Worm (Caenorhabditis elegans) whole organism, midembryonic: ENCODE results near the gene nhr-226.
"Not testable (repeated sequence)": the region's sequence is repeated elsewhere in the genome, so short reads cannot be mapped to it uniquely, and the experiment has no call there.

Experiments used
- T22C8.4 ChIP-seq: fragments of 200-800 bp; sonication (Bioruptor generic); IDR thresholded peaks from 2 replicates; pipeline ENCODE4 v1.3.6; 2022; ENCODE audit warnings: missing genetic modification characterization, missing compliant biosample characterization
- cog-1 ChIP-seq: sonication (generic microtip); optimal IDR thresholded peaks from 2 replicates; lab custom pipeline; 2016; ENCODE audit warnings: missing genetic modification characterization, missing compliant biosample characterization
- flt-1 ChIP-seq: fragments of 200-800 bp; sonication (Bioruptor generic); IDR thresholded peaks from 2 replicates; pipeline ENCODE4 v1.3.6; 2022; ENCODE audit warnings: missing genetic modification characterization, missing compliant biosample characterization
- klf-2 ChIP-seq: fragments of 200-800 bp; sonication (Bioruptor generic); conservative IDR thresholded peaks from 2 replicates; pipeline ENCODE4 v1.3.6; 2022; ENCODE audit warnings: missing genetic modification reagents, missing genetic modification characterization, missing compliant biosample characterization
- med-1 ChIP-seq: sonication (generic microtip); optimal IDR thresholded peaks from 2 replicates; lab custom pipeline; 2017; ENCODE audit warnings: missing genetic modification characterization, mild to moderate bottlenecking, missing compliant biosample characterization, antibody characterized with exemption, missing genetic modification reagents; ENCODE audit not compliant: insufficient read depth
- ref-1 ChIP-seq: fragments of 200-800 bp; sonication (Bioruptor generic); conservative IDR thresholded peaks from 2 replicates; pipeline ENCODE4 v1.3.6; 2022; ENCODE audit warnings: missing genetic modification reagents, missing genetic modification characterization, missing compliant biosample characterization
- tab-1 ChIP-seq: fragments of 200-800 bp; sonication (Bioruptor generic); IDR thresholded peaks from 2 replicates; pipeline ENCODE4 v1.3.6; 2022; ENCODE audit warnings: missing genetic modification characterization, missing compliant biosample characterization
- ztf-23 ChIP-seq: fragments of 200-800 bp; sonication (Bioruptor generic); IDR thresholded peaks from 2 replicates; pipeline ENCODE4 v1.3.6; 2022; ENCODE audit warnings: missing genetic modification reagents, missing genetic modification characterization, missing compliant biosample characterization
- ztf-29 ChIP-seq: fragments of 200-800 bp; sonication (Bioruptor generic); IDR thresholded peaks from 2 replicates; pipeline ENCODE4 v1.3.6; 2022; ENCODE audit warnings: missing genetic modification reagents, missing genetic modification characterization, missing compliant biosample characterization

The nhr-226 gene

DNA sequence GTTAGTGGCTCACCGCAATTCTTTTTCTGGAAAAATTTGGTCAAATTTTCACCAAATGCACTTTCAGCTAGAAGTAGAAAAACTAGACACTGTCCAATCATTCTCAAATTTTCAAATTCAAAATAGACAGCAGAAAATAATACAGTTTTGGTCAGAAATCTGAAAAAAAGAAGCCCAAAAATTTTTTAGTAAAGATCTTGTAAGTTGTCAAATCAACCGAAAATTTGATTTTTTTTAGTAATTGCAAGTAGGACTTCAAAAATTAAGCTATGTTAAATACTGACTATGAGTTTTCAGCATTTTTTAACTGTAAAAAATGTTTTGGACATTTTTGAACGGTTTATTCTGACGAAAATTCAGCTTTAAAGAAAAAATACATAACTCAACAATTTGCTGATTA is 6.2 kb downstream of the nhr-226 start, which contains the start of gene Y19D10B.8:
TSS of gene Y19D10B.8 (minus strand) at position 101 of the 400 bp plus-strand sequence.
- no peak for TF ChIP-seq ztf-29
- no peak for TF ChIP-seq med-1
- TF ChIP-seq tab-1 (GFP tag; lab: Robert Waterston, UW): no peak
- TF ChIP-seq ref-1 (GFP tag; lab: Robert Waterston, UW): no peak
- TF ChIP-seq cog-1: no peak
- TF ChIP-seq T22C8.4 (GFP tag; lab: Robert Waterston, UW): no peak
- TF ChIP-seq klf-2 (GFP tag; lab: Robert Waterston, UW): no peak
- no peak for TF ChIP-seq ztf-23
- TF ChIP-seq flt-1 (GFP tag; lab: Robert Waterston, UW): no peak

ce11 chrV:2303775-2304174 is 9.1 kb downstream of the nhr-226 start, which contains the start of gene irld-15:
Gene irld-15 (minus strand): TSS chrV:2303875.
- TF ChIP-seq klf-2 (GFP tag; lab: Robert Waterston, UW): no peak
- no peak for TF ChIP-seq tab-1 (GFP tag; lab: Robert Waterston, UW)
- no peak for TF ChIP-seq flt-1 (GFP tag; lab: Robert Waterston, UW)
- no peak for TF ChIP-seq ztf-29
- TF ChIP-seq T22C8.4 (GFP tag; lab: Robert Waterston, UW): no peak
- no peak for TF ChIP-seq cog-1
- TF ChIP-seq med-1: no peak
- TF ChIP-seq ztf-23: no peak

DNA sequence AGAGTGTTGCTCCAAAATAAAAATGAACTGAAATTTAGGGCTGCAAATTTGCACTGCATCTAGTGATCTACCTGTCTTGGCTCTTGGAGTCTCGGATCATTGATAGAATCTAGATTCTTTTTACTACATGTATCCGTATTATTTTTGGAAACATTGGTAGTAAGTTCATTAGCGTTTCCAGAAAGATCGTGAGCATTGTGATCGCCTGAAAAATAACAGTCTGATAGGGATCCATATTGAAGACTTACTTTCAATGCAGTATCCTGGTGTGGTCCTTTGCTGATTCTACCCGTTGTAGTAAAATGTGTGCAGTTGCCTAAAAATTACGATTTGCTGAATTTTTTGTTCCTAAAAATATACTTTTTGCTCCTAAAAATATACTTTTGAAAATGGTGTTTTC is 11.7 kb downstream of the nhr-226 start:
- TF ChIP-seq tab-1 (GFP tag; lab: Robert Waterston, UW): no peak
- no peak for TF ChIP-seq flt-1 (GFP tag; lab: Robert Waterston, UW)
- no peak for TF ChIP-seq med-1
- TF ChIP-seq klf-2 (GFP tag; lab: Robert Waterston, UW): no peak
- no peak for TF ChIP-seq ztf-29
- TF ChIP-seq ztf-23: no peak
- no peak for TF ChIP-seq ref-1 (GFP tag; lab: Robert Waterston, UW)
- no peak for TF ChIP-seq T22C8.4 (GFP tag; lab: Robert Waterston, UW)
- TF ChIP-seq cog-1: no peak

- no peak for TF ChIP-seq ref-1 (GFP tag; lab: Robert Waterston, UW)
- no peak for TF ChIP-seq cog-1
- no peak for TF ChIP-seq tab-1 (GFP tag; lab: Robert Waterston, UW)
- TF ChIP-seq T22C8.4 (GFP tag; lab: Robert Waterston, UW): no peak
- no peak for TF ChIP-seq ztf-29
- no peak for TF ChIP-seq klf-2 (GFP tag; lab: Robert Waterston, UW)
Observed at ce11 chrV:2308246-2308645, 13.6 kb downstream of the nhr-226 start.

DNA sequence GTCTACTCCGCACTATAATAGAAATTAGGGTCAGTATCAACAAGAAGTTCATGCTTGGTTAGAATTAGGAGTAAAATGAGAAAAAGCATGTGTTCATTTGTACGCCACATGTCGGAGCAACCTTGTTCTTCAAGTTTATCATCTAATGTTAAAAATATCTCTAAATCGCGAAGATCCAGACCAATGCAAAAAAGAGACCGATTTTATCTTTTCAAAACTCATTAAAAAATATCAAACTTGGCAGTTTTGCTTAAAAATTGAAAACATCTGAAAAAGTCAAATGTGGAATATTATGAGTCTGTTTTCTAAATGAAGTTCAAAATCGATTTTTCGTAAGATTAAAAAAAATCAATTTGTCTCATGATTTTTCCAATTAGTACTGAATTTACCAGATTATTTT is 26.3 kb downstream of the nhr-226 start, which contains the start of gene Y19D10B.6:
TSS of gene Y19D10B.6 (minus strand) at position 101 of the 400 bp plus-strand sequence.
- not testable (repeated sequence) for TF ChIP-seq klf-2 (GFP tag; lab: Robert Waterston, UW); T22C8.4 (GFP tag; lab: Robert Waterston, UW); ztf-23

DNA sequence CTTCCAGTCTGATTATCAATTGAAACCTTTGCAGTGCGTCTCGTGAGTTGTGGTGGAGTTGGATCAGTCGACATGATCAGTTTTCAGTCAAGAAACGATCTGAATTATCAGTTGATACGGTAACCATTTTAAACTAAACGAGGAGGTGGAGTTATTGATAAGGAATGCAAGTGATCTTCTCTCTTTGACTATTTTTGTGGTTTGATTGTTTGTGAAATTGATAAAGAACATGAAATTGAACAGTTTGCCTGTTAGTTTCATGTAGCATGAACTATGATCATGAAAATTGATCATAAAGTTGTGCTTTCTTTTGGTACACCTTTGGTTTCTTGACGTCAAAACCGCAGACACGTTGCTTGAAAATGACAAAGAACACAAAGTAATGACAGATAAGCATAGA is 27.8 kb downstream of the nhr-226 start, which contains the start of gene pud-1.2:
TSS of gene pud-1.2 (minus strand) at position 101 of the 400 bp plus-strand sequence.
- TF ChIP-seq T22C8.4 (GFP tag; lab: Robert Waterston, UW); ref-1 (GFP tag; lab: Robert Waterston, UW); cog-1: not testable (repeated sequence)

DNA sequence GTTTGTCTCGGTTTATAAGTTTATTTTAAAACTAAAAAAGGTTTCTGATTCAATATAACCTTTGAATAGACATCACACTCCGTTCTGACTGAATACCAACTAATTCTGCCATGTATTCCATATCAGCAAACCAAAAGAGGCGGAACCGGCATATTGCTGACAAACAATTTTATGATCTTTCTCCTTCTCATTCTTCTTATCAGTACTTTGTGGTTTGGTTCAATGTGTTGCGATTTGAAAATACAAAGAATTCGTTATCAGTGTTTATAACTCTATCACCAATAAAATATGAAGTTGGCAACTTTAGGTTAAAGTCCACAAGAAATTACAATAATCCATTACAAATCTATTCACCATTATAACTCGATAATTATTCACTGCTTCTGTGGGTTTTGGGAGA is 29.6 kb downstream of the nhr-226 start:
- no peak for TF ChIP-seq med-1
- no peak for TF ChIP-seq klf-2 (GFP tag; lab: Robert Waterston, UW)
- TF ChIP-seq ztf-29: no peak
- no peak for TF ChIP-seq ztf-23
- TF ChIP-seq flt-1 (GFP tag; lab: Robert Waterston, UW): no peak
- no peak for TF ChIP-seq tab-1 (GFP tag; lab: Robert Waterston, UW)
- no peak for TF ChIP-seq ref-1 (GFP tag; lab: Robert Waterston, UW)
- no peak for TF ChIP-seq cog-1
- TF ChIP-seq T22C8.4 (GFP tag; lab: Robert Waterston, UW): no peak

DNA sequence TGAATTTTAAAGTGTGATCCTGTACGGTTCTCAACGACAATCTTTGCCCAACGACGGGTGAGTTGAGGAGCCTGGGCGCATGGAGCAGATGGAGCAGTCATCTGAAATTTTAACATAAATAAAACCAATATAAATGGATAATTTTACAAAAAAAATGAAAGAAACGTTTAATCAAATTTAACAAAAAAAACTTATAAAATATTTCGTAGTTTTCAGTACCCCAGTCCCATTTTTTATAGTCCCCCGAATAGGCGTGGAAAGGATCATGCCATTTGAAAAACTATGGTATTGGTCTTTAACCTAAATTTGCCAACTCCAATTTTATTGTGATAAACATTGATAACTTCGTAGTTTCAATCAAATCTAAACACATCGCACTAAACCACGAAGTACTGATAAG is 30.4 kb downstream of the nhr-226 start, which contains the start of gene pud-3:
TSS of gene pud-3 (minus strand) at position 101 of the 400 bp plus-strand sequence.
- TF ChIP-seq med-1 (no peak), cog-1 (no peak), ztf-23 (no peak), T22C8.4 (GFP tag; lab: Robert Waterston, UW) (no peak), klf-2 (GFP tag; lab: Robert Waterston, UW) (no peak), ztf-29 (no peak)

DNA sequence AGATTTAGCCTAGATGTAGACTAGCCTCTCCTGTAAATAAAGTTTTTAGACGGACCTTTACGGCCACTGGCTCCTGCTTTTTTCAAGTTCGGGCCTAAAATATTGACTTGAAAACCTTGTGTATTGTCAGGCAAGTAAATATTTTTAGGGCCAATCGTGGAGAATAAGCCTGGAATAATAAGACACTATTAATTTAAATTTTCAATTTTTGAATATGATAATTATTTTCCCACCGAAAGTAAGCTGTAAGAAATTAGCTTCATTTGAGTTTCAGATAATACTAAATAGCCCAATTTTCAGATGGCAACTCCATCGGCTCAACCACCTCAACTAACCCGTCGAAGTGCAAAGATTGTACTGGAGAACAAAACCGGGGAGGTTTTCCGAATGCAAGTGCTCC is 31.7 kb downstream of the nhr-226 start, which contains the start of gene pud-4:
TSS of gene pud-4 (plus strand) at position 301 of the 400 bp plus-strand sequence.
- TF ChIP-seq cog-1 (no peak), tab-1 (GFP tag; lab: Robert Waterston, UW) (no peak), ref-1 (GFP tag; lab: Robert Waterston, UW) (no peak), med-1 (no peak), ztf-23 (no peak), flt-1 (GFP tag; lab: Robert Waterston, UW) (no peak), ztf-29 (no peak), T22C8.4 (GFP tag; lab: Robert Waterston, UW) (no peak), klf-2 (GFP tag; lab: Robert Waterston, UW) (no peak)

ce11 chrV:2327124-2327523 is 32.4 kb downstream of the nhr-226 start:
- TF ChIP-seq flt-1 (GFP tag; lab: Robert Waterston, UW) (no peak), ztf-23 (no peak), med-1 (no peak), ref-1 (GFP tag; lab: Robert Waterston, UW) (no peak), cog-1 (no peak), T22C8.4 (GFP tag; lab: Robert Waterston, UW) (no peak), ztf-29 (no peak)

ce11 chrV:2330129-2330528 is 35.5 kb downstream of the nhr-226 start, which contains the start of gene pud-1.1:
Gene pud-1.1 (plus strand): TSS chrV:2330429.
- not testable (repeated sequence) for TF ChIP-seq ztf-29; tab-1 (GFP tag; lab: Robert Waterston, UW); med-1
